Fruit fly (Drosophila melanogaster): Measurements from ENCODE around the gene Elba1.

dm6 chr2L:4635376-4635775 is 48.9 kb downstream of the Elba1 start:
- TF ChIP-seq psq (optimal IDR thresholded peaks at IDR 0.05) (no peak), insv (optimal IDR thresholded peaks at IDR 0.05) (no peak)
